Worm (Caenorhabditis elegans) whole organism, L1 larva: ENCODE measurements around the gene pak-2.

Experiments
- C34B4.2 ChIP-seq: sonication (generic microtip); optimal IDR thresholded peaks from 2 replicates; lab custom pipeline; 2017; ENCODE audit warnings: mild to moderate bottlenecking, missing genetic modification characterization, missing compliant biosample characterization
- ceh-63 ChIP-seq: fragments of 200-800 bp; sonication (Bioruptor generic); optimal IDR thresholded peaks from 2 replicates; lab custom pipeline; 2018; ENCODE audit warnings: mild to moderate bottlenecking, missing genetic modification characterization, missing compliant biosample characterization
- egl-27 ChIP-seq, 2 experiments: fragments of 150-350 bp in 1 of 2; sonication (generic microtip); optimal IDR thresholded peaks; 3 replicates each; lab custom pipeline; 2017 to 2018; ENCODE audit warnings: missing biosample characterization in 2 of 2, missing genetic modification characterization in 2 of 2, missing genetic modification reagents in 2 of 2
- jun-1 ChIP-seq: fragments of 150-350 bp; optimal IDR thresholded peaks from 2 replicates; lab custom pipeline; 2014; ENCODE audit warnings: missing biosample characterization, missing genetic modification reagents, missing genetic modification characterization
- lin-15B ChIP-seq: fragments of 150-350 bp; sonication (generic microtip); optimal IDR thresholded peaks from 3 replicates; lab custom pipeline; 2014; ENCODE audit warnings: missing biosample characterization, missing genetic modification characterization
- nhr-11 ChIP-seq: fragments of 150-350 bp; optimal IDR thresholded peaks from 2 replicates; lab custom pipeline; 2014; ENCODE audit warnings: missing biosample characterization, missing genetic modification characterization
- nhr-12 ChIP-seq: sonication (generic microtip); optimal IDR thresholded peaks from 2 replicates; lab custom pipeline; 2017; ENCODE audit warnings: missing biosample characterization, missing genetic modification characterization
- snpc-4 ChIP-seq: fragments of 150-350 bp; optimal IDR thresholded peaks from 2 replicates; lab custom pipeline; 2014; ENCODE audit warnings: missing biosample characterization, missing genetic modification characterization
- unc-130 ChIP-seq: fragments of 150-350 bp; optimal IDR thresholded peaks from 2 replicates; lab custom pipeline; 2017; ENCODE audit warnings: missing biosample characterization, missing genetic modification characterization, inconsistent platforms
- unc-62 ChIP-seq: fragments of 150-350 bp; optimal IDR thresholded peaks from 2 replicates; lab custom pipeline; 2014; ENCODE audit warnings: missing biosample characterization, missing genetic modification reagents, missing genetic modification characterization
- ztf-11 ChIP-seq, 2 experiments: sonication (generic microtip); optimal IDR thresholded peaks; 2 replicates each; lab custom pipeline; 2016 to 2017; ENCODE audit warnings: missing genetic modification characterization in 2 of 2, missing biosample characterization in 1 of 2, missing compliant biosample characterization in 1 of 2

DNA sequence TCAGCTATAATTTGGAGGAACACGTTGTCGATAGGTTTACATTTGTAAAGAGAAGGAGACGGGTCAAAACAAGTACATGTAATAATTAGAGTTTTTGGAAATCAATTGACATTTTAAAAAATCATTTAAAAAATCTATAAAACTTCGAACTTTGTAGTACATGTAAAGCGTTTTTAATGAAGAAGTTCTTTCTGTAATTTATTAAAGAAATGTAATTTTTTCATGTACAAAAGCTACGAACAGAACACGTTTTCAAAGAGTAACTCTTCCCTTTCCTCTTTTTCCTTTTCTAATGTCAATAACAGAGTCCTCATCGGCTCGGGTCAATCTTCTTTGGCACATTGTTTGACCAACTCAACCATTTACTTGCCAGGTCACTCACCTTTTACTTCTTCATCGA is 4.5 kb upstream of the pak-2 start, which contains the start of gene C45B11.6:
- TF ChIP-seq nhr-12 (tag; lab: Kevin White, UChicago) (no peak), C34B4.2 (tag; lab: Kevin White, UChicago) (no peak), jun-1 (tag; lab: Kevin White, UChicago) (no peak), nhr-11 (tag; lab: Kevin White, UChicago) (no peak), unc-130 (tag; lab: Kevin White, UChicago) (no peak), unc-62 (no peak), egl-27 (tag; optimal IDR thresholded peaks at IDR 0.05; lab: Kevin White, UChicago) (no peak), snpc-4 (tag; lab: Kevin White, UChicago) (no peak), ztf-11 (tag; optimal IDR thresholded peaks at IDR 0.05; lab: Kevin White, UChicago) (no peak), ceh-63 (no peak), lin-15B (tag; lab: Kevin White, UChicago) (no peak)
